Worm (Caenorhabditis elegans) whole organism, late embryonic: ENCODE measurements around the gene T05C7.7.
A peak's percentile ranks its signal among the peaks of the same experiment; 100 is the strongest.
"Not testable (repeated sequence)": the region's sequence is repeated elsewhere in the genome, so short reads cannot be mapped to it uniquely, and the experiment has no call there.

Experiments used
- C08G9.2 ChIP-seq: sonication (generic microtip); optimal IDR thresholded peaks from 2 replicates; lab custom pipeline; 2016; ENCODE audit warnings: mild to moderate bottlenecking, missing genetic modification characterization, moderate library complexity, missing compliant biosample characterization
- ahr-1 ChIP-seq: sonication (generic microtip); optimal IDR thresholded peaks from 2 replicates; lab custom pipeline; 2016; ENCODE audit warnings: missing genetic modification characterization, missing compliant biosample characterization
- ceh-31 ChIP-seq: sonication (generic microtip); optimal IDR thresholded peaks from 2 replicates; lab custom pipeline; 2016; ENCODE audit warnings: missing genetic modification characterization, missing compliant biosample characterization
- ceh-34 ChIP-seq: sonication (generic microtip); optimal IDR thresholded peaks from 2 replicates; lab custom pipeline; 2016; ENCODE audit warnings: mild to moderate bottlenecking, missing genetic modification characterization, missing compliant biosample characterization
- ceh-48 ChIP-seq: sonication (generic microtip); optimal IDR thresholded peaks from 2 replicates; lab custom pipeline; 2016; ENCODE audit warnings: missing genetic modification characterization, inconsistent platforms, missing compliant biosample characterization
- ets-4 ChIP-seq: sonication (generic microtip); optimal IDR thresholded peaks from 2 replicates; lab custom pipeline; 2016; ENCODE audit warnings: missing genetic modification characterization, missing compliant biosample characterization
- hlh-13 ChIP-seq: fragments of 200-800 bp; sonication (Bioruptor generic); optimal IDR thresholded peaks from 2 replicates; lab custom pipeline; 2018; ENCODE audit warnings: mild to moderate bottlenecking, missing genetic modification characterization, missing compliant biosample characterization
- hlh-15 ChIP-seq: sonication (generic microtip); optimal IDR thresholded peaks from 2 replicates; lab custom pipeline; 2016; ENCODE audit warnings: missing genetic modification characterization, missing compliant biosample characterization
- hlh-30 ChIP-seq: sonication (generic microtip); optimal IDR thresholded peaks from 2 replicates; lab custom pipeline; 2017; ENCODE audit warnings: antibody characterized with exemption, missing genetic modification characterization, missing compliant biosample characterization; ENCODE audit not compliant: insufficient read depth
- madf-2 ChIP-seq: sonication (generic microtip); optimal IDR thresholded peaks from 2 replicates; lab custom pipeline; 2017; ENCODE audit warnings: missing genetic modification characterization, missing compliant biosample characterization
- nfya-1 ChIP-seq: sonication (generic microtip); optimal IDR thresholded peaks from 2 replicates; lab custom pipeline; 2017; ENCODE audit warnings: missing genetic modification characterization, mild to moderate bottlenecking, missing compliant biosample characterization, antibody characterized with exemption, moderate library complexity
- nhr-11 ChIP-seq: fragments of 150-350 bp; optimal IDR thresholded peaks from 2 replicates; lab custom pipeline; 2014; ENCODE audit warnings: missing biosample characterization, missing genetic modification characterization
- nhr-232 ChIP-seq: sonication (generic microtip); optimal IDR thresholded peaks from 2 replicates; lab custom pipeline; 2016; ENCODE audit warnings: missing genetic modification characterization, missing compliant biosample characterization
- odd-2 ChIP-seq: sonication (generic microtip); optimal IDR thresholded peaks from 2 replicates; lab custom pipeline; 2017; ENCODE audit warnings: antibody characterized with exemption, mild to moderate bottlenecking, missing genetic modification characterization, missing compliant biosample characterization
- pag-3 ChIP-seq: sonication (generic microtip); optimal IDR thresholded peaks from 2 replicates; lab custom pipeline; 2016; ENCODE audit warnings: missing compliant biosample characterization, missing genetic modification characterization, borderline replicate concordance
- pax-1 ChIP-seq: fragments of 150-350 bp; optimal IDR thresholded peaks from 2 replicates; lab custom pipeline; 2014; ENCODE audit warnings: missing biosample characterization, missing genetic modification characterization
- pros-1 ChIP-seq: fragments of 150-350 bp; optimal IDR thresholded peaks from 2 replicates; lab custom pipeline; 2014; ENCODE audit warnings: missing biosample characterization, missing genetic modification reagents, missing genetic modification characterization
- rnt-1 ChIP-seq: sonication (generic microtip); optimal IDR thresholded peaks from 2 replicates; lab custom pipeline; 2016; ENCODE audit warnings: missing genetic modification characterization, missing compliant biosample characterization
- sox-4 ChIP-seq: sonication (generic microtip); optimal IDR thresholded peaks from 2 replicates; lab custom pipeline; 2017; ENCODE audit warnings: mild to moderate bottlenecking, missing genetic modification characterization, inconsistent platforms, missing compliant biosample characterization
- unc-42 ChIP-seq: sonication (generic microtip); optimal IDR thresholded peaks from 2 replicates; lab custom pipeline; 2016; ENCODE audit warnings: missing genotype, missing genetic modification characterization, missing compliant biosample characterization
- unc-55 ChIP-seq: sonication (generic microtip); optimal IDR thresholded peaks from 2 replicates; lab custom pipeline; 2017; ENCODE audit warnings: missing biosample characterization, missing genetic modification reagents, missing genetic modification characterization
- unc-86 ChIP-seq: sonication (generic microtip); optimal IDR thresholded peaks from 2 replicates; lab custom pipeline; 2016; ENCODE audit warnings: missing genetic modification characterization, missing compliant biosample characterization

Gene T05C7.7

ce11 chrIV:97681-98080 is 36.1 kb downstream of the T05C7.7 start:
- TF ChIP-seq ceh-34 (tag; lab: Kevin White, UChicago), result no peak
- TF ChIP-seq unc-42 (tag; lab: Kevin White, UChicago), result peak; percentile 74

DNA sequence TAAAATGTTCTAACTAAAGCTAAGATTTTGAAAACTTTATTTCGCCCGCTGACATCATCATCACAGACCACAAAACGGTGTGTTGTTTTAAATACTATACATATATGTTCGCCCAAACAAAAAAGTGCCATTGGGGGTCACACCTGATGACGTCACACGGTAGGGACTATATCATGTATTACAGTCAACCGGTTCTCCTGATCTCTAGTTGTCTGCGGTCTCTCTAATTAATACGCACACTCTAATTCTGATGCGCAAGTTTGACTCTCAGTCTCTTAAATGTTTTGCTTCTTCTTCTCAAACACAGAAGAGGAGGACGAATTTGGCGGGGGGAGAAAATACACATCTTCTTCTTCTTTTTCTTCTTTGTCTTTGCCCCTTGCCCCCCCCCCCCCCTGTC is 41.3 kb downstream of the T05C7.7 start:
- no peak for TF ChIP-seq C08G9.2 (tag; lab: Kevin White, UChicago)
- TF ChIP-seq ceh-48 (tag; lab: Kevin White, UChicago), result no peak
- TF ChIP-seq odd-2 (tag; lab: Kevin White, UChicago), result no peak
- no peak for TF ChIP-seq pax-1
- no peak for TF ChIP-seq ahr-1 (tag; lab: Kevin White, UChicago)
- TF ChIP-seq madf-2 (tag; lab: Kevin White, UChicago), result no peak
- TF ChIP-seq ceh-34 (tag; lab: Kevin White, UChicago), result no peak
- no peak for TF ChIP-seq pag-3 (tag; lab: Kevin White, UChicago)

DNA sequence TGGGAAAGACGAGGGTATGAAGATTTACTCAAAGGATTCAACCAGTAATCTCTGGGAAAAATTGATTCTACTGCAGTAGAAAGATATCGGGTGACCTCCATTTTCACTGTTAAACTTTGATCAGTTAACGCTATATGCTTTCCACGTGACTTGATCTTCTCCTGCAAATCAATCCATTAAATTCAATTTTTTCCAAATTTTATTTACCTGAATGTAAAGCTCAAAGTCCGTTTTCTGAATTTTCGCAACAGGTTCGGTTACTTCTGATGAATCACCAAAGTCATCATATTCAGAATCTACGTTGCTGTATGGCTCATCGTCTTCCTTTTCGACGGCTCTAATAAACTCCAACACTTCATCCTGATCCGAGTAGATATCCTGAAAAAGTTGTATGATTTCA is 47.8 kb downstream of the T05C7.7 start, which contains the start of gene B0545.4:
Gene B0545.4 (minus strand): TSS at position 101 of the 400 bp plus-strand sequence.
- TF ChIP-seq nhr-232 (tag; lab: Kevin White, UChicago), result no peak
- no peak for TF ChIP-seq nfya-1 (tag; lab: Kevin White, UChicago)
- TF ChIP-seq hlh-30 (tag; lab: Kevin White, UChicago), result no peak
- no peak for TF ChIP-seq ets-4 (tag; lab: Kevin White, UChicago)
- no peak for TF ChIP-seq pros-1 (tag; lab: Kevin White, UChicago)
- no peak for TF ChIP-seq unc-55 (GFP tag; lab: Kevin White, UChicago)
- TF ChIP-seq nhr-11 (tag; lab: Kevin White, UChicago), result no peak
- TF ChIP-seq hlh-15 (tag; lab: Kevin White, UChicago), result no peak
- no peak for TF ChIP-seq ceh-31 (tag; lab: Kevin White, UChicago)
- TF ChIP-seq unc-86, result no peak
- no peak for TF ChIP-seq rnt-1 (tag; lab: Kevin White, UChicago)

ce11 chrIV:111377-111776 is 49.8 kb downstream of the T05C7.7 start, which contains the start of gene F29C4.4:
TSS of gene F29C4.4 (plus strand) at chrIV:111677.
- not testable (repeated sequence) for TF ChIP-seq rnt-1 (tag; lab: Kevin White, UChicago); sox-4; hlh-13
